Worm (Caenorhabditis elegans): Measurements from ENCODE around the gene C07A12.2.

C07A12.2 gene

DNA sequence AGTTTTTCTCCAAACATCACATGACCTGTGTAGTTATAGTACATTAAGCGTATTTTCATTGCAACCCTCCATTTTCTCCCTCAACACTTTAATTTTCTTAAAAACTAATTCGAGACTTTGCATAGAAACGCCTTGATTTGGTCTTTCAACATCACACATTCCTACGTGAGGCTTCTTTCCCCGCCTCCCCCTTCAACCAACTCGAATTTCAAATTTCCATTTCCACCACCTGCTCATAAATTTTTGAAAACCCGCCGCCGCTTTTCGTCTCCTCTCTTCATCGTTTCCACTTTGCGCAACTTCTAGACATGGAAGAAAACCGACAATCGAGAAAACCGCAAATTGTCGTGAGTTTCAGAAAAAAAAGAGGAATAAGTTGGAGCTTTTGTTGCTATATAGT is 33.3 kb downstream of the C07A12.2 start, which contains the start of gene C05E11.3:
Gene C05E11.3 (plus strand): TSS at position 301 of the 400 bp plus-strand sequence.
- no peak for TF ChIP-seq ztf-29 (GFP tag; IDR thresholded peaks at IDR 0.05)
- TF ChIP-seq klf-2 (GFP tag; conservative IDR thresholded peaks at IDR 0.05): no peak
- no peak for TF ChIP-seq flt-1 (GFP tag; IDR thresholded peaks at IDR 0.05)
- no peak for TF ChIP-seq T22C8.4 (GFP tag; IDR thresholded peaks at IDR 0.05)
- no peak for TF ChIP-seq tab-1 (GFP tag; IDR thresholded peaks at IDR 0.05)
- TF ChIP-seq ztf-23 (GFP tag; IDR thresholded peaks at IDR 0.05): no peak
- no peak for TF ChIP-seq ref-1 (GFP tag; conservative IDR thresholded peaks at IDR 0.05)
- no peak for TF ChIP-seq med-1 (GFP tag; optimal IDR thresholded peaks at IDR 0.05; ENCODE audit: insufficient read depth)
- TF ChIP-seq cog-1 (tag; optimal IDR thresholded peaks at IDR 0.05): no peak

ce11 chrX:4578581-4578980 is 33.9 kb downstream of the C07A12.2 start:
- no peak for TF ChIP-seq ztf-23 (GFP tag; IDR thresholded peaks at IDR 0.05)
- no peak for TF ChIP-seq T22C8.4 (GFP tag; IDR thresholded peaks at IDR 0.05)
- no peak for TF ChIP-seq cog-1 (tag; optimal IDR thresholded peaks at IDR 0.05)
- no peak for TF ChIP-seq klf-2 (GFP tag; conservative IDR thresholded peaks at IDR 0.05)
- TF ChIP-seq flt-1 (GFP tag; IDR thresholded peaks at IDR 0.05): no peak
- TF ChIP-seq ztf-29 (GFP tag; IDR thresholded peaks at IDR 0.05): no peak
- TF ChIP-seq med-1 (GFP tag; optimal IDR thresholded peaks at IDR 0.05; ENCODE audit: insufficient read depth): no peak
- no peak for TF ChIP-seq tab-1 (GFP tag; IDR thresholded peaks at IDR 0.05)
- no peak for TF ChIP-seq ref-1 (GFP tag; conservative IDR thresholded peaks at IDR 0.05)

ce11 chrX:4585579-4585978 is 40.9 kb downstream of the C07A12.2 start, which contains the start of gene C05E11.7:
Gene C05E11.7, minus strand, starts transcription at chrX:4585679.
- TF ChIP-seq ref-1 (GFP tag; conservative IDR thresholded peaks at IDR 0.05) (no peak), med-1 (GFP tag; optimal IDR thresholded peaks at IDR 0.05; ENCODE audit: insufficient read depth) (no peak), ztf-29 (GFP tag; IDR thresholded peaks at IDR 0.05) (no peak)

ce11 chrX:4586617-4587016 is 42.0 kb downstream of the C07A12.2 start, which contains the start of gene C05E11.2:
Gene C05E11.2, plus strand, starts transcription at chrX:4586917.
- TF ChIP-seq klf-2 (GFP tag; conservative IDR thresholded peaks at IDR 0.05) (no peak), med-1 (GFP tag; optimal IDR thresholded peaks at IDR 0.05; ENCODE audit: insufficient read depth) (no peak), flt-1 (GFP tag; IDR thresholded peaks at IDR 0.05) (no peak), ref-1 (GFP tag; conservative IDR thresholded peaks at IDR 0.05) (no peak), T22C8.4 (GFP tag; IDR thresholded peaks at IDR 0.05) (no peak), ztf-23 (GFP tag; IDR thresholded peaks at IDR 0.05) (no peak), cog-1 (tag; optimal IDR thresholded peaks at IDR 0.05) (no peak), tab-1 (GFP tag; IDR thresholded peaks at IDR 0.05) (no peak), ztf-29 (GFP tag; IDR thresholded peaks at IDR 0.05) (no peak)

ce11 chrX:4587934-4588333 is 43.3 kb downstream of the C07A12.2 start:
- TF ChIP-seq med-1 (GFP tag; optimal IDR thresholded peaks at IDR 0.05; ENCODE audit: insufficient read depth): no peak
- TF ChIP-seq klf-2 (GFP tag; conservative IDR thresholded peaks at IDR 0.05): no peak
- TF ChIP-seq ref-1 (GFP tag; conservative IDR thresholded peaks at IDR 0.05): no peak
- TF ChIP-seq tab-1 (GFP tag; IDR thresholded peaks at IDR 0.05): no peak
- TF ChIP-seq ztf-29 (GFP tag; IDR thresholded peaks at IDR 0.05): no peak
- no peak for TF ChIP-seq ztf-23 (GFP tag; IDR thresholded peaks at IDR 0.05)
- TF ChIP-seq flt-1 (GFP tag; IDR thresholded peaks at IDR 0.05): no peak
- no peak for TF ChIP-seq T22C8.4 (GFP tag; IDR thresholded peaks at IDR 0.05)
- TF ChIP-seq cog-1 (tag; optimal IDR thresholded peaks at IDR 0.05): no peak

ce11 chrX:4588462-4588861 is 43.8 kb downstream of the C07A12.2 start, which contains the start of gene lnp-1:
Gene lnp-1, plus strand, starts transcription at chrX:4588762.
- no peak for TF ChIP-seq med-1 (GFP tag; optimal IDR thresholded peaks at IDR 0.05; ENCODE audit: insufficient read depth)

DNA sequence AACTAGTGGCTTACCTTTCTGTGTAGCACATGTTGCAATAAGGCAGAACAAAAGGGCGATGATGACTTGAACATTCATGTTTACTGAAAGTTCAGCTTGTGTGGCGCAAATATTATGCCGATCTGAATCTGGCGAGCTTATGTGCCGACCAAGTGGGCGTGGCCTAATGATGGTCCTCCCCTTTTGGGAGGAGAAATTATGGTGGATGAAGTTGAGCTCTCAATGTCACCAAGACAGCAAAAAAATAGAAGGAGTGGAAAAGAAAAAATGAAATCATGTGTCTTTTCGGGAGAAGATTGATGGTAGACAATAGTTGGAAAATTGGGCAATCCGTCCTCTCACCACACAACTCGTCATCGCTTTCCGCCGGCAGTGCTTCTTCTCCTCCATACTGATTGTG is 47.6 kb downstream of the C07A12.2 start, which contains the start of gene flp-12:
Gene flp-12 (minus strand): TSS at position 101 of the 400 bp plus-strand sequence.
- TF ChIP-seq T22C8.4 (GFP tag; IDR thresholded peaks at IDR 0.05) (no peak), ztf-29 (GFP tag; IDR thresholded peaks at IDR 0.05) (no peak), tab-1 (GFP tag; IDR thresholded peaks at IDR 0.05) (no peak), cog-1 (tag; optimal IDR thresholded peaks at IDR 0.05) (no peak), ref-1 (GFP tag; conservative IDR thresholded peaks at IDR 0.05) (no peak), klf-2 (GFP tag; conservative IDR thresholded peaks at IDR 0.05) (no peak), ztf-23 (GFP tag; IDR thresholded peaks at IDR 0.05) (no peak), flt-1 (GFP tag; IDR thresholded peaks at IDR 0.05) (no peak)
